Worm (Caenorhabditis elegans): ENCODE results near the gene nmur-2.
A peak's percentile ranks its signal among the peaks of the same experiment; 100 is the strongest.

The nmur-2 gene

DNA sequence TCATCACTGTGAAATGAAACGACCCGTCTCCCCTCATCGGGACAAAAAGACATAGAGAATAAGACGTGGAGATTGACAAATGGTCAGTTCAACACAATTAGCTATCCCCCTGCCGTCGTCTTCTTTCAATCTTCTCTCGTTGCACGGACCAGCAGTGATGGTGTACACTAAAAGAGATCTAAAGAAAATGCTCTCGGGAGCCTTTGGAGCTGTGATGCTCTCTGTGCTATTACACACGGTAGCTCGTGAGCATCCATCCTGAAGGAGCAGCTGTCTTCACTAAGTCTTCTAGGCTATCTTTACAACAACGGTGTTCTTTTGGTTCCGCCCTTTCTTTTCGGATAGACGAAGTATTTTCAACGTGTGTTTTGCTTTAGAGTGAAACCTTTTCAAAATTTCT, 36.5 kb upstream of the nmur-2 start (continued):
- TF ChIP-seq ztf-11 (tag; optimal IDR thresholded peaks at IDR 0.05) (no peak), hpl-2 (GFP tag; optimal IDR thresholded peaks at IDR 0.05) (no peak), ama-1 (optimal IDR thresholded peaks at IDR 0.05) (no peak), elt-2 (tag; optimal IDR thresholded peaks at IDR 0.05) (no peak), hlh-17 (GFP tag; optimal IDR thresholded peaks at IDR 0.05; ENCODE audit: borderline replicate concordance) (no peak), nhr-11 (tag; optimal IDR thresholded peaks at IDR 0.05) (no peak), nhr-76 (tag; optimal IDR thresholded peaks at IDR 0.05) (no peak), rnt-1 (tag; optimal IDR thresholded peaks at IDR 0.05) (peak; percentile 72), snu-23 (GFP tag; optimal IDR thresholded peaks at IDR 0.05) (peak; percentile 48), dpl-1 (GFP tag; optimal IDR thresholded peaks at IDR 0.05) (no peak), ceh-82 (tag; optimal IDR thresholded peaks at IDR 0.05) (no peak), tbx-2 (tag; optimal IDR thresholded peaks at IDR 0.05) (peak; percentile 4), xbp-1 (tag; optimal IDR thresholded peaks at IDR 0.05) (peak; percentile 47), lir-3 (tag; optimal IDR thresholded peaks at IDR 0.05; ENCODE audit: poor library complexity) (no peak), ztf-4 (tag; optimal IDR thresholded peaks at IDR 0.05) (no peak), blmp-1 (tag; optimal IDR thresholded peaks at IDR 0.05) (no peak), ceh-8 (GFP tag; optimal IDR thresholded peaks at IDR 0.05) (no peak), grh-1 (GFP tag; IDR thresholded peaks at IDR 0.05) (no peak), unc-98 (GFP tag; IDR thresholded peaks at IDR 0.05) (no peak), C04F5.9 (tag; optimal IDR thresholded peaks at IDR 0.05) (no peak), aha-1 (tag; optimal IDR thresholded peaks at IDR 0.05) (no peak), efl-1 (optimal IDR thresholded peaks at IDR 0.05) (peak in 1 of 2 experiments; percentile 22), efl-1 (GFP tag; optimal IDR thresholded peaks at IDR 0.05 in 1 of 2) (peak in 1 of 2 experiments; percentile 92), nhr-19 (GFP tag; conservative IDR thresholded peaks at IDR 0.05) (peak; percentile 51), fos-1 (tag; optimal IDR thresholded peaks at IDR 0.05) (no peak), unc-30 (tag; optimal IDR thresholded peaks at IDR 0.05) (no peak), zag-1 (tag; optimal IDR thresholded peaks at IDR 0.05) (no peak), zip-4 (GFP tag; optimal IDR thresholded peaks at IDR 0.05) (no peak), tlp-1 (tag; optimal IDR thresholded peaks at IDR 0.05) (no peak), jun-1 (tag; optimal IDR thresholded peaks at IDR 0.05) (no peak), nhr-28 (tag; optimal IDR thresholded peaks at IDR 0.05) (no peak)

DNA sequence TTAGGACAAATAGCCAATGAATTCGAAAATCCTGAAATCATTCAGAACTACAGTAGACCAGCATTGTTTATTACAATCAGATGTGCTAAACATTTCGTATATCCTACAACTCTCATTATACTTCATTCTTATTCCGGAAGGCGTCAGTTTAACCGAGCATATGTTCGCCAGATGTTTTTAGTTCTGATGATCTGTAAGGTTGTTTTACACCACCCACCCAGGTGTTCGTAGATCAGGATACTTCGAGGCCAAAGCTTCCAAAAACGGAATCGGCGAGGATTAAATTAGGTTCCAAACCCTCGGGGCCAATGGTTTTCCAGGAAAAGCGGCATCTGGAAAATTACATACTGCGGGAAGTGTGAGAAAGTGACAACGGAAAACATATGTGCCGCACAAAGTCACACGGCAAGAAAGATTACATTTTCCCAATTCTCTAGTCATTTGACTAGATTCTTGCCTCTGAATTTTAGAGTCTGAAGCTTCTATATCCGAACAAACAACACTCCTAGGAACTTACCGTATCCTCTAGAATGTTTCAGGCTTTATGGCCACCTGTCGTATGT, 35.8 kb upstream of the nmur-2 start:
- TF ChIP-seq efl-1 (optimal IDR thresholded peaks at IDR 0.05) (no peak), efl-1 (GFP tag; optimal IDR thresholded peaks at IDR 0.05 in 1 of 2) (peak in 1 of 2 experiments; percentile 37), lin-15B (tag; optimal IDR thresholded peaks at IDR 0.05) (no peak), mab-9 (GFP tag; IDR thresholded peaks at IDR 0.05) (no peak), dsc-1 (tag; optimal IDR thresholded peaks at IDR 0.05) (peak; percentile 94), nhr-47 (tag; optimal IDR thresholded peaks at IDR 0.05) (peak; percentile 27), blmp-1 (tag; optimal IDR thresholded peaks at IDR 0.05) (no peak), rnt-1 (tag; optimal IDR thresholded peaks at IDR 0.05) (peak; percentile 5), fos-1 (tag; optimal IDR thresholded peaks at IDR 0.05) (no peak), lin-35 (GFP tag; optimal IDR thresholded peaks at IDR 0.05) (no peak), fkh-8 (tag; optimal IDR thresholded peaks at IDR 0.05) (peak; percentile 81), jun-1 (tag; optimal IDR thresholded peaks at IDR 0.05) (no peak), nhr-28 (tag; optimal IDR thresholded peaks at IDR 0.05) (no peak), lsy-2 (tag; optimal IDR thresholded peaks at IDR 0.05) (peak in 1 of 2 experiments; percentile 13), ztf-4 (tag; optimal IDR thresholded peaks at IDR 0.05) (peak; percentile 11), pag-3 (tag; optimal IDR thresholded peaks at IDR 0.05; ENCODE audit: borderline replicate concordance, insufficient read depth) (no peak), C16A3.4 (tag; optimal IDR thresholded peaks at IDR 0.05) (no peak), fkh-10 (GFP tag; optimal IDR thresholded peaks at IDR 0.05) (no peak), fkh-4 (tag; optimal IDR thresholded peaks at IDR 0.05; ENCODE audit: borderline replicate concordance) (peak; percentile 84), nhr-71 (tag; optimal IDR thresholded peaks at IDR 0.05) (peak; percentile 69), dpl-1 (GFP tag; optimal IDR thresholded peaks at IDR 0.05) (no peak), hpl-2 (GFP tag; optimal IDR thresholded peaks at IDR 0.05) (no peak), elt-2 (tag; optimal IDR thresholded peaks at IDR 0.05) (no peak), unc-130 (tag; optimal IDR thresholded peaks at IDR 0.05) (no peak), mef-2 (tag; optimal IDR thresholded peaks at IDR 0.05) (no peak), lin-13 (GFP tag; optimal IDR thresholded peaks at IDR 0.05) (no peak), nhr-20 (tag; optimal IDR thresholded peaks at IDR 0.05) (peak; percentile 49), vab-15 (tag; optimal IDR thresholded peaks at IDR 0.05) (no peak), nhr-19 (GFP tag; conservative IDR thresholded peaks at IDR 0.05) (no peak), tbx-2 (tag; optimal IDR thresholded peaks at IDR 0.05) (no peak), efl-3 (GFP tag; optimal IDR thresholded peaks at IDR 0.05) (no peak), aha-1 (tag; optimal IDR thresholded peaks at IDR 0.05) (no peak), nhr-85 (tag) (peak; percentile 42)

Data from whole organism, L1 larva.